Worm (Caenorhabditis elegans) whole organism, young adult: Measurements from ENCODE around the gene srx-87.

ENCODE experiments used
- B0261.1 ChIP-seq: sonication (generic microtip); optimal IDR thresholded peaks from 2 replicates; lab custom pipeline; 2016; ENCODE audit warnings: mild to moderate bottlenecking, missing genetic modification characterization, moderate library complexity, missing compliant biosample characterization
- C06A6.2 ChIP-seq: fragments of 200-800 bp; sonication (Bioruptor generic); conservative IDR thresholded peaks from 2 replicates; pipeline ENCODE4 v1.3.6; 2022; ENCODE audit warnings: missing genetic modification characterization, missing compliant biosample characterization
- C17E4.6 ChIP-seq: fragments of 200-800 bp; sonication (Bioruptor generic); IDR thresholded peaks from 2 replicates; pipeline ENCODE4 v1.3.6; 2022; ENCODE audit warnings: missing genetic modification reagents, missing genetic modification characterization, missing compliant biosample characterization
- D2030.7 ChIP-seq: fragments of 200-800 bp; sonication (Bioruptor generic); IDR thresholded peaks from 2 replicates; pipeline ENCODE4 v1.3.6; 2022; ENCODE audit warnings: missing genetic modification reagents, missing genetic modification characterization, missing compliant biosample characterization
- F55B11.4 ChIP-seq: sonication (generic microtip); optimal IDR thresholded peaks from 2 replicates; lab custom pipeline; 2016; ENCODE audit warnings: missing compliant biosample characterization, missing genetic modification characterization, borderline replicate concordance; ENCODE audit not compliant: insufficient read depth
- F57C9.4 ChIP-seq: sonication (generic microtip); optimal IDR thresholded peaks from 2 replicates; lab custom pipeline; 2017; ENCODE audit warnings: mild to moderate bottlenecking, missing genetic modification characterization, missing compliant biosample characterization
- K11D2.4 ChIP-seq: fragments of 200-800 bp; sonication (Bioruptor generic); IDR thresholded peaks from 2 replicates; pipeline ENCODE4 v1.3.6; 2022; ENCODE audit warnings: missing genetic modification reagents, missing genetic modification characterization, missing compliant biosample characterization
- Y53F4B.3 ChIP-seq: fragments of 200-800 bp; sonication (Bioruptor generic); IDR thresholded peaks from 2 replicates; pipeline ENCODE4 v1.3.6; 2022; ENCODE audit warnings: missing genetic modification reagents, missing genetic modification characterization, missing compliant biosample characterization
- Y53G8AR.9 ChIP-seq: fragments of 200-800 bp; sonication (Bioruptor generic); conservative IDR thresholded peaks from 2 replicates; pipeline ENCODE4 v1.3.6; 2022; ENCODE audit warnings: missing genetic modification reagents, missing genetic modification characterization, missing compliant biosample characterization
- ZK185.1 ChIP-seq: sonication (generic microtip); optimal IDR thresholded peaks from 2 replicates; lab custom pipeline; 2016; ENCODE audit warnings: mild to moderate bottlenecking, missing genetic modification characterization, missing compliant biosample characterization; ENCODE audit not compliant: poor library complexity, severe bottlenecking
- ama-1 ChIP-seq, 3 experiments: fragments of 150-350 bp in 1 of 3; sonication (generic microtip) in 2 of 3; optimal IDR thresholded peaks; 2 replicates each; lab custom pipeline; 2014 to 2018; ENCODE audit warnings: missing biosample characterization in 2 of 3, missing genetic modification characterization in 2 of 3, missing genetic modification reagents in 2 of 3
- aptf-3 ChIP-seq: fragments of 200-800 bp; sonication (Bioruptor generic); IDR thresholded peaks from 2 replicates; pipeline ENCODE4 v1.3.6; 2022; ENCODE audit warnings: missing genetic modification characterization, missing compliant biosample characterization
- athp-1 ChIP-seq: sonication (generic microtip); optimal IDR thresholded peaks from 2 replicates; lab custom pipeline; 2017; ENCODE audit warnings: mild to moderate bottlenecking, missing genetic modification characterization, missing compliant biosample characterization
- attf-5 ChIP-seq: fragments of 200-800 bp; sonication (Bioruptor generic); optimal IDR thresholded peaks from 2 replicates; lab custom pipeline; 2018; ENCODE audit warnings: mild to moderate bottlenecking, missing genetic modification characterization, missing compliant biosample characterization
- cebp-1 ChIP-seq, 2 experiments: fragments of 200-800 bp in 1 of 2; sonication (Bioruptor generic) in 1 of 2; sonication (generic microtip) in 1 of 2; IDR thresholded peaks in 1 of 2; optimal IDR thresholded peaks in 1 of 2; 2 replicates each; pipeline versions ENCODE4 v1.3.6 to Lab custom; 2017 to 2022; ENCODE audit warnings: missing compliant biosample characterization in 2 of 2, missing genetic modification characterization in 2 of 2, mild to moderate bottlenecking in 1 of 2, missing genetic modification reagents in 1 of 2, moderate library complexity in 1 of 2
- ceh-100 ChIP-seq: fragments of 200-800 bp; sonication (Bioruptor generic); IDR thresholded peaks from 2 replicates; pipeline ENCODE4 v1.3.6; 2022; ENCODE audit warnings: missing genetic modification reagents, missing genetic modification characterization, missing compliant biosample characterization
- ceh-58 ChIP-seq: fragments of 200-800 bp; sonication (Bioruptor generic); IDR thresholded peaks from 2 replicates; pipeline ENCODE4 v1.3.6; 2022; ENCODE audit warnings: missing genetic modification characterization, missing compliant biosample characterization
- ceh-91 ChIP-seq: fragments of 200-800 bp; sonication (Bioruptor generic); IDR thresholded peaks from 2 replicates; pipeline ENCODE4 v1.3.6; 2022; ENCODE audit warnings: missing genetic modification reagents, missing genetic modification characterization, missing compliant biosample characterization
- dpff-1 ChIP-seq: sonication (generic microtip); optimal IDR thresholded peaks from 2 replicates; lab custom pipeline; 2017; ENCODE audit warnings: mild to moderate bottlenecking, missing genetic modification characterization, missing compliant biosample characterization
- egl-18 ChIP-seq: fragments of 200-800 bp; sonication (Bioruptor generic); IDR thresholded peaks from 2 replicates; pipeline ENCODE4 v1.3.6; 2022; ENCODE audit warnings: missing genetic modification reagents, missing genetic modification characterization, missing compliant biosample characterization
- ets-4 ChIP-seq: fragments of 200-800 bp; sonication (Bioruptor generic); optimal IDR thresholded peaks from 2 replicates; lab custom pipeline; 2018; ENCODE audit warnings: mild to moderate bottlenecking, missing genetic modification characterization, missing compliant biosample characterization
- gei-17 ChIP-seq: fragments of 200-800 bp; sonication (Bioruptor generic); optimal IDR thresholded peaks from 2 replicates; lab custom pipeline; 2018; ENCODE audit warnings: mild to moderate bottlenecking, missing genetic modification characterization, missing compliant biosample characterization
- hlh-12 ChIP-seq: sonication (generic microtip); optimal IDR thresholded peaks from 2 replicates; lab custom pipeline; 2016; ENCODE audit warnings: missing genetic modification characterization, missing compliant biosample characterization
- hmg-1.2 ChIP-seq: fragments of 200-800 bp; sonication (Bioruptor generic); IDR thresholded peaks from 2 replicates; pipeline ENCODE4 v1.3.6; 2022; ENCODE audit warnings: missing genetic modification reagents, missing genetic modification characterization, missing compliant biosample characterization
- lin-35 ChIP-seq, 3 experiments: fragments of 150-350 bp in 2 of 3; sonication (generic microtip) in 1 of 3; optimal IDR thresholded peaks; 2 replicates each; lab custom pipeline; 2014 to 2018; ENCODE audit warnings: missing biosample characterization in 3 of 3, missing genetic modification characterization in 3 of 3, missing genetic modification reagents in 3 of 3
- lsl-1 ChIP-seq: fragments of 200-800 bp; sonication (Bioruptor generic); optimal IDR thresholded peaks from 2 replicates; lab custom pipeline; 2018; ENCODE audit warnings: mild to moderate bottlenecking, missing genetic modification characterization, moderate library complexity, missing compliant biosample characterization
- madf-3 ChIP-seq: fragments of 200-800 bp; sonication (Bioruptor generic); IDR thresholded peaks from 2 replicates; pipeline ENCODE4 v1.3.6; 2022; ENCODE audit warnings: missing genetic modification reagents, missing genetic modification characterization, missing compliant biosample characterization
- mxl-1 ChIP-seq: sonication (generic microtip); optimal IDR thresholded peaks from 2 replicates; lab custom pipeline; 2016; ENCODE audit warnings: missing genetic modification characterization, missing compliant biosample characterization
- nfyb-1 ChIP-seq: fragments of 200-800 bp; sonication (Bioruptor generic); IDR thresholded peaks from 2 replicates; pipeline ENCODE4 v1.3.6; 2022; ENCODE audit warnings: missing genetic modification reagents, missing genetic modification characterization, missing compliant biosample characterization
- nhr-80 ChIP-seq: sonication (generic microtip); optimal IDR thresholded peaks from 2 replicates; lab custom pipeline; 2016; ENCODE audit warnings: missing genetic modification characterization, missing compliant biosample characterization
- pha-4 ChIP-seq: fragments of 150-350 bp; sonication (generic microtip); optimal IDR thresholded peaks from 2 replicates; lab custom pipeline; 2014; ENCODE audit warnings: missing biosample characterization, missing genetic modification reagents, missing genetic modification characterization
- sea-2 ChIP-seq: fragments of 200-800 bp; sonication (Bioruptor generic); IDR thresholded peaks from 2 replicates; pipeline ENCODE4 v1.3.6; 2022; ENCODE audit warnings: missing genetic modification characterization, missing compliant biosample characterization
- snpc-1.1 ChIP-seq: sonication (generic microtip); optimal IDR thresholded peaks from 2 replicates; lab custom pipeline; 2017; ENCODE audit warnings: missing genetic modification characterization, mild to moderate bottlenecking, missing compliant biosample characterization, antibody characterized with exemption, moderate library complexity, missing genotype, missing genetic modification reagents; ENCODE audit not compliant: insufficient read depth
- snpc-1.3 ChIP-seq: sonication (generic microtip); optimal IDR thresholded peaks from 2 replicates; lab custom pipeline; 2017; ENCODE audit warnings: missing genetic modification characterization, mild to moderate bottlenecking, missing compliant biosample characterization, antibody characterized with exemption, moderate library complexity, missing genotype, missing genetic modification reagents; ENCODE audit not compliant: insufficient read depth
- snpc-4 ChIP-seq, 5 experiments: fragments of 150-350 bp in 1 of 5; sonication (generic microtip) in 4 of 5; optimal IDR thresholded peaks; 2 replicates each; lab custom pipeline; 2014 to 2018; ENCODE audit warnings: missing genetic modification characterization in 5 of 5, missing biosample characterization in 3 of 5, antibody characterized with exemption in 2 of 5, mild to moderate bottlenecking in 2 of 5, missing compliant biosample characterization in 2 of 5, missing genotype in 2 of 5, moderate library complexity in 2 of 5, missing genetic modification reagents in 1 of 5
- somi-1 ChIP-seq: fragments of 200-800 bp; sonication (Bioruptor generic); optimal IDR thresholded peaks from 2 replicates; lab custom pipeline; 2018; ENCODE audit warnings: mild to moderate bottlenecking, missing genetic modification characterization, missing compliant biosample characterization
- unc-62 ChIP-seq: fragments of 150-350 bp; optimal IDR thresholded peaks from 2 replicates; lab custom pipeline; 2014; ENCODE audit warnings: missing biosample characterization, missing genetic modification reagents, missing genetic modification characterization
- ztf-18 ChIP-seq: sonication (generic microtip); optimal IDR thresholded peaks from 2 replicates; lab custom pipeline; 2016; ENCODE audit warnings: missing genotype, mild to moderate bottlenecking, missing genetic modification characterization, missing compliant biosample characterization
- ztf-22 ChIP-seq: fragments of 200-800 bp; sonication (Bioruptor generic); optimal IDR thresholded peaks from 2 replicates; lab custom pipeline; 2018; ENCODE audit warnings: mild to moderate bottlenecking, missing genetic modification characterization, moderate library complexity, missing compliant biosample characterization
- ztf-28 ChIP-seq: fragments of 200-800 bp; sonication (Bioruptor generic); IDR thresholded peaks from 2 replicates; pipeline ENCODE4 v1.3.6; 2022; ENCODE audit warnings: missing genetic modification reagents, missing genetic modification characterization, missing compliant biosample characterization
- ztf-3 ChIP-seq: fragments of 200-800 bp; sonication (Bioruptor generic); optimal IDR thresholded peaks from 2 replicates; lab custom pipeline; 2018; ENCODE audit warnings: mild to moderate bottlenecking, missing genetic modification characterization, missing compliant biosample characterization
- ztf-6 ChIP-seq: fragments of 200-800 bp; sonication (Bioruptor generic); IDR thresholded peaks from 2 replicates; pipeline ENCODE4 v1.3.6; 2022; ENCODE audit warnings: missing genetic modification reagents, missing genetic modification characterization, missing compliant biosample characterization

srx-87 gene

ce11 chrV:11532535-11532853 lies 32.2 kb upstream of the srx-87 start:
- TF ChIP-seq snpc-1.3 (tag; lab: Kevin White, UChicago) (no peak), Y53G8AR.9 (0 out of 2 replicates have a peak, but pooled peaks have one; percentile 2), egl-18 (GFP tag; lab: Robert Waterston, UW) (no peak), ztf-3 (GFP tag; lab: Kevin White, UChicago) (no peak), cebp-1 (GFP tag; IDR thresholded peaks at IDR 0.05; lab: Robert Waterston, UW) (no peak), cebp-1 (tag; optimal IDR thresholded peaks at IDR 0.05; lab: Kevin White, UChicago) (peak; percentile 22), Y53F4B.3 (no peak), F55B11.4 (tag; lab: Kevin White, UChicago) (no peak), ama-1 (optimal IDR thresholded peaks at IDR 0.05; lab: Kevin White, UChicago) (peak; percentile 52), ama-1 (GFP tag; optimal IDR thresholded peaks at IDR 0.05; lab: Kevin White, UChicago) (no peak), madf-3 (GFP tag; lab: Robert Waterston, UW) (no peak), ztf-6 (GFP tag; lab: Robert Waterston, UW) (no peak), K11D2.4 (GFP tag; lab: Robert Waterston, UW) (no peak), ceh-100 (GFP tag; lab: Robert Waterston, UW) (no peak), somi-1 (GFP tag; lab: Kevin White, UChicago) (no peak), ceh-58 (no peak), hlh-12 (tag; lab: Kevin White, UChicago) (no peak), mxl-1 (tag; lab: Kevin White, UChicago) (no peak), aptf-3 (no peak), unc-62 (GFP tag; lab: Kevin White, UChicago) (no peak), B0261.1 (tag; lab: Kevin White, UChicago) (no peak), snpc-4 (GFP tag; optimal IDR thresholded peaks at IDR 0.05; lab: Kevin White, UChicago) (no peak), snpc-4 (tag; optimal IDR thresholded peaks at IDR 0.05; lab: Kevin White, UChicago) (no peak), hmg-1.2 (GFP tag; lab: Robert Waterston, UW) (no peak), ztf-28 (GFP tag; lab: Robert Waterston, UW) (no peak), athp-1 (tag; lab: Kevin White, UChicago) (no peak), ZK185.1 (tag; lab: Kevin White, UChicago) (no peak), ceh-91 (no peak), gei-17 (GFP tag; lab: Kevin White, UChicago) (no peak), nfyb-1 (GFP tag; lab: Robert Waterston, UW) (no peak), nhr-80 (peak; percentile 49), sea-2 (GFP tag; lab: Robert Waterston, UW) (no peak), dpff-1 (tag; lab: Kevin White, UChicago) (no peak), D2030.7 (no peak), C17E4.6 (GFP tag; lab: Robert Waterston, UW) (no peak), pha-4 (tag; lab: Kevin White, UChicago) (no peak), attf-5 (GFP tag; lab: Kevin White, UChicago) (peak; percentile 23), ztf-22 (GFP tag; lab: Kevin White, UChicago) (no peak), lin-35 (GFP tag; optimal IDR thresholded peaks at IDR 0.05; lab: Kevin White, UChicago) (no peak), C06A6.2 (GFP tag; lab: Robert Waterston, UW) (0 out of 2 replicates have a peak, but pooled peaks have one; percentile 7), F57C9.4 (tag; lab: Kevin White, UChicago) (no peak), lsl-1 (no peak), ets-4 (no peak), snpc-1.1 (tag; lab: Kevin White, UChicago) (no peak), ztf-18 (tag; lab: Kevin White, UChicago) (no peak)
